Fruit fly (Drosophila melanogaster) whole organism, embryonic: ENCODE measurements around the gene CG13315.
A peak's percentile ranks its signal among the peaks of the same experiment; 100 is the strongest.

Experiments
- CG11504 ChIP-seq: fragments of 200-800 bp; sonication (Bioruptor generic); optimal IDR thresholded peaks from 3 replicates; lab custom pipeline; 2019; ENCODE audit warnings: missing biosample characterization, mild to moderate bottlenecking, missing genetic modification characterization, moderate library complexity
- CG11560 ChIP-seq: fragments of 200-800 bp; sonication (Bioruptor generic); IDR thresholded peaks from 3 replicates; pipeline ENCODE4 v1.3.6; 2022; ENCODE audit warnings: missing biosample characterization, missing genetic modification characterization
- CG11695 ChIP-seq: fragments of 200-800 bp; sonication (Bioruptor generic); IDR thresholded peaks from 3 replicates; pipeline ENCODE4 v1.3.6; 2022; ENCODE audit warnings: missing biosample characterization, missing genetic modification characterization
- CG12391 ChIP-seq: fragments of 200-800 bp; sonication (Bioruptor generic); optimal IDR thresholded peaks from 3 replicates; lab custom pipeline; 2018; ENCODE audit warnings: missing biosample characterization, mild to moderate bottlenecking, missing genetic modification characterization, moderate library complexity
- CG12659 ChIP-seq: fragments of 200-800 bp; sonication (Bioruptor generic); optimal IDR thresholded peaks from 3 replicates; lab custom pipeline; 2017; ENCODE audit warnings: mild to moderate bottlenecking, missing biosample characterization, missing genetic modification reagents, missing genetic modification characterization
- CG13424 ChIP-seq: fragments of 200-800 bp; sonication (Bioruptor generic); optimal IDR thresholded peaks from 2 replicates; lab custom pipeline; 2019; ENCODE audit warnings: missing biosample characterization, mild to moderate bottlenecking, missing genetic modification characterization, moderate library complexity
- CG14667 ChIP-seq: fragments of 200-800 bp; sonication (Bioruptor generic); IDR thresholded peaks from 2 replicates; pipeline ENCODE4 v1.3.6; 2022; ENCODE audit warnings: missing biosample characterization, missing genetic modification characterization
- CG15011 ChIP-seq: fragments of 200-800 bp; sonication (Bioruptor generic); optimal IDR thresholded peaks from 3 replicates; lab custom pipeline; 2018; ENCODE audit warnings: missing biosample characterization, mild to moderate bottlenecking, missing genetic modification characterization
- CG16813 ChIP-seq: fragments of 200-800 bp; sonication (Bioruptor generic); IDR thresholded peaks from 3 replicates; pipeline ENCODE4 v1.3.6; 2022; ENCODE audit warnings: missing biosample characterization, missing genetic modification characterization; ENCODE audit not compliant: partially characterized antibody
- CG3726 ChIP-seq: fragments of 200-800 bp; sonication (Bioruptor generic); IDR thresholded peaks from 3 replicates; pipeline ENCODE4, ENCODE4 v1.3.6; 2022; ENCODE audit warnings: missing biosample characterization, missing genetic modification characterization
- CG4854 ChIP-seq: fragments of 200-800 bp; sonication (Bioruptor generic); optimal IDR thresholded peaks from 2 replicates; lab custom pipeline; 2016; ENCODE audit warnings: missing biosample characterization, missing genetic modification characterization, inconsistent platforms
- CG6791 ChIP-seq: fragments of 200-800 bp; sonication (Bioruptor generic); IDR thresholded peaks from 3 replicates; pipeline ENCODE4 v1.3.6; 2022; ENCODE audit warnings: missing biosample characterization, missing genetic modification characterization; ENCODE audit not compliant: partially characterized antibody
- CG7357 ChIP-seq: fragments of 200-800 bp; sonication (Bioruptor generic); IDR thresholded peaks from 3 replicates; pipeline ENCODE4 v1.3.6; 2022; ENCODE audit warnings: missing biosample characterization, missing genetic modification characterization
- CG7963 ChIP-seq: fragments of 200-800 bp; sonication (Bioruptor generic); IDR thresholded peaks from 3 replicates; pipeline ENCODE4 v1.3.6; 2022; ENCODE audit warnings: missing biosample characterization, missing genetic modification characterization; ENCODE audit not compliant: partially characterized antibody
- CG9609 ChIP-seq: fragments of 200-800 bp; sonication (Bioruptor generic); optimal IDR thresholded peaks from 3 replicates; lab custom pipeline; 2016; ENCODE audit warnings: missing biosample characterization, missing genetic modification characterization
- CTCF ChIP-seq: fragments of 200-800 bp; sonication (Bioruptor generic); optimal IDR thresholded peaks from 2 replicates; lab custom pipeline; 2017; ENCODE audit warnings: missing biosample characterization, mild to moderate bottlenecking, missing genetic modification characterization, moderate library complexity
- Dek ChIP-seq: fragments of 200-800 bp; sonication (Bioruptor generic); optimal IDR thresholded peaks from 3 replicates; lab custom pipeline; 2019; ENCODE audit warnings: missing biosample characterization, mild to moderate bottlenecking, missing genetic modification characterization, moderate library complexity
- ERR ChIP-seq: fragments of 200-800 bp; sonication (Bioruptor generic); optimal IDR thresholded peaks from 2 replicates; lab custom pipeline; 2016; ENCODE audit warnings: missing biosample characterization, missing genetic modification characterization
- Ets65A ChIP-seq: fragments of 200-800 bp; sonication (Bioruptor generic); peaks from one replicate; lab custom pipeline; 2016; ENCODE audit warnings: missing biosample characterization, missing genetic modification characterization
- H2.0 ChIP-seq: fragments of 200-800 bp; sonication (Bioruptor generic); IDR thresholded peaks from 2 replicates; pipeline ENCODE4 v1.3.6; 2022; ENCODE audit warnings: missing biosample characterization, missing genetic modification characterization
- HmgZ ChIP-seq: fragments of 200-800 bp; sonication (Bioruptor generic); optimal IDR thresholded peaks from 2 replicates; lab custom pipeline; 2018; ENCODE audit warnings: missing biosample characterization, mild to moderate bottlenecking, missing genetic modification characterization
- Hmr ChIP-seq: fragments of 200-800 bp; sonication (Bioruptor generic); optimal IDR thresholded peaks from 3 replicates; lab custom pipeline; 2017; ENCODE audit warnings: mild to moderate bottlenecking, missing biosample characterization, missing genetic modification reagents, missing genetic modification characterization
- Hmx ChIP-seq: fragments of 200-800 bp; sonication (Bioruptor generic); optimal IDR thresholded peaks from 2 replicates; lab custom pipeline; 2016; ENCODE audit warnings: missing biosample characterization, missing genetic modification characterization
- Hr51 ChIP-seq, 2 experiments: fragments of 200-800 bp; sonication (Bioruptor generic); optimal IDR thresholded peaks; 2 replicates in 1 of 2; 3 replicates in 1 of 2; lab custom pipeline; 2016 to 2018; ENCODE audit warnings: missing biosample characterization in 2 of 2, missing genetic modification characterization in 2 of 2, mild to moderate bottlenecking in 1 of 2, moderate library complexity in 1 of 2
- Hr78 ChIP-seq, 2 experiments: fragments of 200-800 bp in 1 of 2; fragments of >200 bp in 1 of 2; sonication (Bioruptor generic) in 1 of 2; optimal IDR thresholded peaks; 2 replicates each; lab custom pipeline; 2017 to 2019; ENCODE audit warnings: missing biosample characterization in 2 of 2, missing genetic modification characterization in 2 of 2, mild to moderate bottlenecking in 1 of 2, moderate library complexity in 1 of 2
- Med ChIP-seq: fragments of 200-800 bp; sonication (Bioruptor generic); peaks from one replicate; lab custom pipeline; 2016; ENCODE audit warnings: missing biosample characterization, missing genetic modification characterization, mild to moderate bottlenecking, inconsistent platforms, moderate library complexity
- Myb ChIP-seq: fragments of 200-800 bp; sonication (Bioruptor generic); optimal IDR thresholded peaks from 2 replicates; lab custom pipeline; 2016; ENCODE audit warnings: missing biosample characterization, missing genetic modification characterization
- Nf-YC ChIP-seq: fragments of 200-800 bp; optimal IDR thresholded peaks from 3 replicates; lab custom pipeline; 2019; ENCODE audit warnings: missing biosample characterization, mild to moderate bottlenecking, missing genetic modification characterization, moderate library complexity
- Oli ChIP-seq: fragments of 200-800 bp; sonication (Bioruptor generic); optimal IDR thresholded peaks from 2 replicates; lab custom pipeline; 2018; ENCODE audit warnings: missing biosample characterization, mild to moderate bottlenecking, missing genetic modification characterization, moderate library complexity
- Opbp ChIP-seq: fragments of 200-800 bp; sonication (Bioruptor generic); IDR thresholded peaks from 3 replicates; pipeline ENCODE4 v1.3.6; 2022; ENCODE audit warnings: missing biosample characterization, missing genetic modification characterization; ENCODE audit not compliant: partially characterized antibody
- Pdp1 ChIP-seq, 2 experiments: fragments of 200-800 bp; sonication (Bioruptor generic); optimal IDR thresholded peaks; 3 replicates each; lab custom pipeline; 2016; ENCODE audit warnings: missing biosample characterization in 2 of 2, missing genetic modification characterization in 2 of 2, mild to moderate bottlenecking in 1 of 2, moderate library complexity in 1 of 2
- Scr ChIP-seq: fragments of 200-800 bp; sonication (Bioruptor generic); IDR thresholded peaks from 2 replicates; pipeline ENCODE4 v1.3.6; 2022; ENCODE audit warnings: missing biosample characterization, missing genetic modification characterization; ENCODE audit not compliant: partially characterized antibody
- abd-A ChIP-seq: fragments of 200-800 bp; sonication (Bioruptor generic); optimal IDR thresholded peaks from 3 replicates; lab custom pipeline; 2019; ENCODE audit warnings: missing biosample characterization, mild to moderate bottlenecking, missing genetic modification characterization, moderate library complexity
- ac ChIP-seq: fragments of 200-800 bp; sonication (Bioruptor generic); optimal IDR thresholded peaks from 3 replicates; lab custom pipeline; 2017; ENCODE audit warnings: missing biosample characterization, mild to moderate bottlenecking, missing genetic modification characterization
- gcm ChIP-seq: fragments of 200-800 bp; sonication (Bioruptor generic); optimal IDR thresholded peaks from 2 replicates; lab custom pipeline; 2019; ENCODE audit warnings: missing biosample characterization, mild to moderate bottlenecking, missing genetic modification characterization, moderate library complexity
- grau ChIP-seq: fragments of 200-800 bp; optimal IDR thresholded peaks from 3 replicates; lab custom pipeline; 2019; ENCODE audit warnings: missing biosample characterization, mild to moderate bottlenecking, missing genetic modification characterization, moderate library complexity
- grn ChIP-seq: fragments of 200-800 bp; sonication (Bioruptor generic); optimal IDR thresholded peaks from 3 replicates; lab custom pipeline; 2017; ENCODE audit warnings: missing biosample characterization, missing genetic modification characterization
- gsb-n ChIP-seq: fragments of 200-800 bp; sonication (Bioruptor generic); optimal IDR thresholded peaks from 3 replicates; lab custom pipeline; 2018; ENCODE audit warnings: missing biosample characterization, mild to moderate bottlenecking, missing genetic modification characterization
- knrl ChIP-seq: fragments of 200-800 bp; sonication (Bioruptor generic); IDR thresholded peaks from 3 replicates; pipeline ENCODE4 v1.3.6; 2022; ENCODE audit warnings: missing biosample characterization, missing genetic modification characterization; ENCODE audit not compliant: partially characterized antibody
- lab ChIP-seq: fragments of 200-800 bp; sonication (Bioruptor generic); optimal IDR thresholded peaks from 3 replicates; lab custom pipeline; 2017; ENCODE audit warnings: missing biosample characterization, missing genetic modification characterization, mild to moderate bottlenecking, moderate library complexity, missing genetic modification reagents
- mirr ChIP-seq: fragments of 200-800 bp; sonication (Bioruptor generic); optimal IDR thresholded peaks from 3 replicates; lab custom pipeline; 2018; ENCODE audit warnings: missing biosample characterization, mild to moderate bottlenecking, missing genetic modification characterization
- pros ChIP-seq: fragments of 200-800 bp; sonication (Bioruptor generic); optimal IDR thresholded peaks from 3 replicates; lab custom pipeline; 2019; ENCODE audit warnings: missing biosample characterization, mild to moderate bottlenecking, missing genetic modification characterization, moderate library complexity
- sqz ChIP-seq: fragments of 200-800 bp; sonication (Bioruptor generic); optimal IDR thresholded peaks from 3 replicates; lab custom pipeline; 2018; ENCODE audit warnings: missing biosample characterization, mild to moderate bottlenecking, missing genetic modification characterization

The CG13315 gene

DNA sequence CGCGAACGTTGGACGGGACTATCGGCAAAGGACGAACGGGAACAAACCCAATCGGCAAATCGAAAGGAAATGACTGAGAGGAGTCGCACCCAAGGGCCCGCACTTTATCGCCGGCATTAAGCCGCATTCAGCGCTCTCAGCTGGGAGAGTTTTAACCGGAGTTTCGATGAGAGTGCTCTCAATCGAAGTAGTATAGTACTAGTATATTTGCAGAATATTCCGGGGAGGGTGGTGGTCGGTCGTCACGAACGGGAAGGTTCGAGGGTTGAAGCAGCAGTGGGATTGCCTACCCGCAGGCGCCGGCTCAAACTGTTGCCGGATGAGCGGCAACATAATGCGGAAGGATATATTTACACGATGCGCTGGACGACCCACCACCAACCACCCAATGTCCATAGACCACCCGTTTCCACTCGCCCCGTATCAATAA lies 44.8 kb upstream of the CG13315 start (continued):
- no peak for TF ChIP-seq Hr78 (GFP tag; optimal IDR thresholded peaks at IDR 0.05; lab: Kevin White, UChicago)
- TF ChIP-seq abd-A (tag; lab: Kevin White, UChicago): peak; percentile 89
- no peak for TF ChIP-seq Hmx (GFP tag; lab: Kevin White, UChicago)
- TF ChIP-seq CG11695: peak; percentile 15; the same call in 1 of the 3 replicates
- TF ChIP-seq Hmr: peak; percentile 23
- TF ChIP-seq Nf-YC (tag; lab: Kevin White, UChicago): peak; percentile 47
- peak; percentile 16 for TF ChIP-seq lab
- peak; percentile 22 for TF ChIP-seq CG11504 (tag; lab: Kevin White, UChicago)
- no peak for TF ChIP-seq CG12391 (tag; lab: Kevin White, UChicago)

DNA sequence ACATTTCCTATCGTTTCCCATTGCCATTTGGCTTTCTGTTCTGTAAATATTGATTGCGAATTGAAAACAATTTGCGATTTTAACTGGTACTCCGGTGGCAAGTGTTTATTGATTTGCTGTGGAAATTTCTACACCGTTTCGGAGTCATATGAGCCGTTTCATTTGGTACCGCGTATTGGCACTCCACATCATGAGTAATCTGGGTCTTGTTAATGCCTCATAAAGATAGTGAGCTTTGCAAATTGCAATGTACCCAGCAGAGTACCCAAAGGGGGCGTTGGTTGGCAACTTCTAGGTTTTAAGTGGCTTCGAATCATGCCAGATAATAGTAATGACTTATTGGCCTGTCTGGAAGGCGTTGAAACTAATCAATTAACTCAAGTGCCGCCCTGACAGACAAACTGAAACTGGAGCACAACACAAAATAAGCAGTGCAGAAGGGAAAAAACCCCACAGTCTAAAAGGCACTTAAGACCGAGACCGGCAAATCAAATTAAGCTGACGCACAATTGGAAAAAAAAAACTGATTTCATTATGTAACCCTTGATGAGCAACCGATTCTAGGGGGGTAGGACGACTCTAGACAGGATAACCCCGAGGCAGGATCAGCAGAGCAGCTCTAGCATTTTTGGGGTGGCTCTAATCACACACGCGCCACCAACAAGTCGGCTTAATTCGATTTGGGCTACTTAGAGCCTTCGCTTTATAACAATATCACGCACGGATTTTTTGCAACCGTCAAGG lies 43.7 kb upstream of the CG13315 start:
- no peak for TF ChIP-seq ac (GFP tag; lab: Kevin White, UChicago)
- peak; percentile 69 for TF ChIP-seq Ets65A (GFP tag; lab: Kevin White, UChicago)
- TF ChIP-seq Med (GFP tag; lab: Kevin White, UChicago): no peak
- TF ChIP-seq pros: peak; percentile 59
- TF ChIP-seq lab: peak; percentile 23
- 0 out of 3 replicates have a peak, but pooled peaks have one; percentile 15 for TF ChIP-seq CG3726 (GFP tag; lab: Robert Waterston, UW)
- peak; percentile 43 for TF ChIP-seq sqz (GFP tag; lab: Kevin White, UChicago)
- TF ChIP-seq CG14667: no peak
- no peak for TF ChIP-seq mirr (GFP tag; lab: Kevin White, UChicago)
- no peak for TF ChIP-seq CG9609 (GFP tag; lab: Kevin White, UChicago)
- no peak for TF ChIP-seq grau (tag; lab: Kevin White, UChicago)
- no peak for TF ChIP-seq CG13424 (tag; lab: Kevin White, UChicago)
- peak; percentile 17 for TF ChIP-seq gsb-n (tag; lab: Kevin White, UChicago)
- peak in 1 of 2 experiments; percentile 74 for TF ChIP-seq Pdp1 (GFP tag; optimal IDR thresholded peaks at IDR 0.05; lab: Kevin White, UChicago)
- no peak for TF ChIP-seq CG12659 (GFP tag; lab: Kevin White, UChicago)
- TF ChIP-seq grn (GFP tag; lab: Kevin White, UChicago): no peak

DNA sequence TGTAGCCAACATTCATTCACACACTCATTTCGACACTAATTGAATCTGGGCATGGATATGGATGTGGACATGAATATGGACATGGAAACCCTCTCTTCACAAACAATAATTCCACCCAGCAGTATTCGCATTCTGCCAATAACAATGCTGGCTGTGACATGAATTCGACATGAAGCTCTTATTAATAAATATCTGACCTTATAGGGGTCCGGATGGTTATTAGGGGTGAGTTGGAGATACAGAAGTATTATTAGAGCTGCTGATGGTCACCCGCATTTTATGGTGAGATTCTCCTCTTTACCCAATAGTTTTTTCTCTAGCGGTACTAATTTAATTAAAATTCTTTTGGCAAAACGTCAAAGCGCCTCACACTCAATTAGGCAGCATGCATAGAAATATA lies 42.4 kb upstream of the CG13315 start:
- no peak for TF ChIP-seq Hr51 (GFP tag; optimal IDR thresholded peaks at IDR 0.05; lab: Kevin White, UChicago)
- no peak for TF ChIP-seq Dek (tag; lab: Kevin White, UChicago)
- no peak for TF ChIP-seq CG4854 (GFP tag; lab: Kevin White, UChicago)
- TF ChIP-seq gsb-n (tag; lab: Kevin White, UChicago): peak; percentile 41
- peak; percentile 56 for TF ChIP-seq pros
- TF ChIP-seq ERR (GFP tag; lab: Kevin White, UChicago): no peak
- no peak for TF ChIP-seq Myb (GFP tag; lab: Kevin White, UChicago)
- no peak for TF ChIP-seq H2.0 (GFP tag; lab: Robert Waterston, UW)
- no peak for TF ChIP-seq CG7357 (GFP tag; lab: Robert Waterston, UW)
- TF ChIP-seq gcm: peak; percentile 97

DNA sequence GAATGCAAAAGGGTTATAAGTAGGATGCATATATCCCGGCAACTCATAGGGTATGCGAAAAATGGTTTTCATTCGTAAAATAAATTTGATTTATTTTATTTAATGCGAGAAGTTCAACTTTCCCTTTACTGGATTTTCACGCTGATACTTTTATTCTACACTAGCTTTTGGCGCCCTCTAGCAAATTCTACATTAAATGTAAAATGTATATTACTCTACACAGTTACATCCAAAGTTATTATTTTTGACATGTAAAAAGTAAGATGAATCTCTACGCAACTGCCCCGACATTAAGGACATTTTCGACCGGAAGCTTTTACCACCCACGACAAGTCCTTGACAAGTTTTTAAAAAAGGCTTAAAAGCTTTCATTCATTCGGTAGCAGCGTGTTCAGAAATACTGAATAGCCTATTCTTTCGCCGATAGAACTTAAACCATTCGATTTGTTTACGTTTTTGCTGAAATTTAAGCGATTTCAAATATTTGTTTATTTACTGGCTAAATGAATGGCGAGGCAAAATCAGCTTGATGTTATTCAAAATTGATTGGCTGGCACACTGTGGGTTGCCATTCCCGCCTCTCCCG lies 41.8 kb upstream of the CG13315 start:
- TF ChIP-seq CG15011 (GFP tag; lab: Kevin White, UChicago): no peak
- no peak for TF ChIP-seq CG11560 (tag; lab: Robert Waterston, UW)
- 0 out of 3 replicates have a peak, but pooled peaks have one; percentile 41 for TF ChIP-seq Opbp (GFP tag; lab: Robert Waterston, UW)
- TF ChIP-seq CG16813 (GFP tag; lab: Robert Waterston, UW): peak; percentile 68; the same call in 2 of the 3 replicates
- TF ChIP-seq CG9609 (GFP tag; lab: Kevin White, UChicago): no peak
- TF ChIP-seq Med (GFP tag; lab: Kevin White, UChicago): peak; percentile 59
- peak; percentile 31; the same call in 1 of the 3 replicates for TF ChIP-seq CG7963 (GFP tag; lab: Robert Waterston, UW)
- peak; percentile 63 for TF ChIP-seq knrl (GFP tag; lab: Robert Waterston, UW)
- peak; percentile 22 for TF ChIP-seq Scr (GFP tag; lab: Robert Waterston, UW)
- TF ChIP-seq CTCF (GFP tag; lab: Kevin White, UChicago): peak; percentile 93
- peak; percentile 63; the same call in 2 of the 3 replicates for TF ChIP-seq CG6791 (GFP tag; lab: Robert Waterston, UW)
- peak; percentile 14 for TF ChIP-seq HmgZ (tag; lab: Kevin White, UChicago)
- no peak for TF ChIP-seq Oli (tag; lab: Kevin White, UChicago)
